Fruit fly (Drosophila melanogaster) whole organism, embryonic: ENCODE data around the gene CG14052.

ENCODE experiments used
- B-H1 ChIP-seq: fragments of 200-800 bp; sonication (Bioruptor generic); IDR thresholded peaks from 3 replicates; pipeline ENCODE4 v1.3.6; 2022; ENCODE audit warnings: missing biosample characterization, missing genetic modification characterization
- BEAF-32 ChIP-seq: fragments of 200-800 bp; sonication (Bioruptor generic); optimal IDR thresholded peaks from 3 replicates; lab custom pipeline; 2017; ENCODE audit warnings: missing biosample characterization, missing genetic modification characterization, mild to moderate bottlenecking, moderate library complexity, missing genetic modification reagents
- CG12236 ChIP-seq: fragments of 200-800 bp; sonication (Bioruptor generic); optimal IDR thresholded peaks from 2 replicates; lab custom pipeline; 2016; ENCODE audit warnings: missing biosample characterization, missing genetic modification characterization
- CG13775 ChIP-seq: fragments of 200-800 bp; sonication (Bioruptor generic); optimal IDR thresholded peaks from 3 replicates; lab custom pipeline; 2017; ENCODE audit warnings: missing biosample characterization, mild to moderate bottlenecking, missing genetic modification characterization
- CG14050 ChIP-seq: fragments of 200-800 bp; sonication (Bioruptor generic); IDR thresholded peaks from 3 replicates; pipeline ENCODE4 v1.3.6; 2022; ENCODE audit warnings: missing biosample characterization, missing genetic modification characterization
- CG1647 ChIP-seq: fragments of 200-800 bp; sonication (Bioruptor generic); optimal IDR thresholded peaks from 3 replicates; lab custom pipeline; 2016; ENCODE audit warnings: missing biosample characterization, missing genetic modification characterization
- CG16779 ChIP-seq: fragments of 200-800 bp; sonication (Bioruptor generic); IDR thresholded peaks from 2 replicates; pipeline ENCODE4 v1.3.6; 2022; ENCODE audit warnings: missing biosample characterization, missing genetic modification characterization
- CG17359 ChIP-seq: fragments of 200-800 bp; sonication (Bioruptor generic); optimal IDR thresholded peaks from 3 replicates; lab custom pipeline; 2018; ENCODE audit warnings: missing biosample characterization, mild to moderate bottlenecking, missing genetic modification characterization, moderate library complexity
- CG18599 ChIP-seq: fragments of 200-800 bp; sonication (Bioruptor generic); optimal IDR thresholded peaks from 3 replicates; lab custom pipeline; 2017; ENCODE audit warnings: missing biosample characterization, missing genetic modification characterization, mild to moderate bottlenecking, moderate library complexity, missing genetic modification reagents
- CG2116 ChIP-seq: fragments of 200-800 bp; sonication (Bioruptor generic); optimal IDR thresholded peaks from 3 replicates; lab custom pipeline; 2018; ENCODE audit warnings: missing biosample characterization, mild to moderate bottlenecking, missing genetic modification characterization
- CG2712 ChIP-seq: fragments of 200-800 bp; optimal IDR thresholded peaks from 3 replicates; lab custom pipeline; 2019; ENCODE audit warnings: missing biosample characterization, mild to moderate bottlenecking, missing genetic modification characterization, moderate library complexity
- CG3163 ChIP-seq: fragments of 200-800 bp; sonication (Bioruptor generic); optimal IDR thresholded peaks from 3 replicates; lab custom pipeline; 2016; ENCODE audit warnings: missing biosample characterization, missing genetic modification characterization
- CG3407 ChIP-seq: fragments of 200-800 bp; sonication (Bioruptor generic); optimal IDR thresholded peaks from 2 replicates; lab custom pipeline; 2018; ENCODE audit warnings: missing biosample characterization, mild to moderate bottlenecking, missing genetic modification characterization
- CG3847 ChIP-seq: fragments of 200-800 bp; sonication (Bioruptor generic); IDR thresholded peaks from 2 replicates; pipeline ENCODE4 v1.3.6; 2022; ENCODE audit warnings: missing biosample characterization, missing genetic modification characterization
- CG7745 ChIP-seq: fragments of 200-800 bp; sonication (Bioruptor generic); optimal IDR thresholded peaks from 2 replicates; lab custom pipeline; 2018; ENCODE audit warnings: missing biosample characterization, mild to moderate bottlenecking, missing genetic modification characterization, moderate library complexity
- CG8944 ChIP-seq: fragments of 200-800 bp; sonication (Bioruptor generic); optimal IDR thresholded peaks from 3 replicates; lab custom pipeline; 2016; ENCODE audit warnings: missing biosample characterization, missing genetic modification characterization
- CG9609 ChIP-seq: fragments of 200-800 bp; sonication (Bioruptor generic); optimal IDR thresholded peaks from 3 replicates; lab custom pipeline; 2016; ENCODE audit warnings: missing biosample characterization, missing genetic modification characterization
- CG9817 ChIP-seq: fragments of 200-800 bp; sonication (Bioruptor generic); optimal IDR thresholded peaks from 2 replicates; lab custom pipeline; 2018; ENCODE audit warnings: missing biosample characterization, mild to moderate bottlenecking, missing genetic modification characterization, moderate library complexity
- CHES-1-like ChIP-seq: fragments of 200-800 bp; sonication (Bioruptor generic); optimal IDR thresholded peaks from 2 replicates; lab custom pipeline; 2016; ENCODE audit warnings: missing biosample characterization, missing genetic modification characterization
- CoRest ChIP-seq: fragments of 200-800 bp; sonication (Bioruptor generic); optimal IDR thresholded peaks from 3 replicates; lab custom pipeline; 2018; ENCODE audit warnings: missing biosample characterization, mild to moderate bottlenecking, missing genetic modification characterization, moderate library complexity
- D ChIP-seq, 2 experiments: fragments of 200-800 bp in 1 of 2; fragments of >200 bp in 1 of 2; sonication (Bioruptor generic) in 1 of 2; optimal IDR thresholded peaks; 2 replicates in 1 of 2; 3 replicates in 1 of 2; lab custom pipeline; 2017; ENCODE audit warnings: mild to moderate bottlenecking in 1 of 2, missing biosample characterization in 1 of 2, missing genetic modification characterization in 1 of 2, missing genetic modification reagents in 1 of 2
- Dad ChIP-seq: fragments of 200-800 bp; sonication (Bioruptor generic); optimal IDR thresholded peaks from 3 replicates; lab custom pipeline; 2016; ENCODE audit warnings: missing biosample characterization, missing genetic modification characterization
- Dll ChIP-seq: fragments of 200-800 bp; sonication (Bioruptor generic); IDR thresholded peaks from 4 replicates; pipeline ENCODE4 v1.3.6; 2022; ENCODE audit warnings: missing biosample characterization, missing genetic modification characterization; ENCODE audit not compliant: partially characterized antibody
- Dp ChIP-seq: fragments of 200-800 bp; sonication (Bioruptor generic); optimal IDR thresholded peaks from 2 replicates; lab custom pipeline; 2018; ENCODE audit warnings: missing biosample characterization, mild to moderate bottlenecking, missing genetic modification characterization, moderate library complexity
- HmgD ChIP-seq: fragments of 200-800 bp; sonication (Bioruptor generic); optimal IDR thresholded peaks from 3 replicates; lab custom pipeline; 2016; ENCODE audit warnings: missing biosample characterization, missing genetic modification characterization
- Neu2 ChIP-seq: fragments of 200-800 bp; sonication (Bioruptor generic); optimal IDR thresholded peaks from 3 replicates; lab custom pipeline; 2016; ENCODE audit warnings: missing biosample characterization, missing genetic modification characterization, borderline replicate concordance
- Side ChIP-seq: fragments of 200-800 bp; sonication (Bioruptor generic); optimal IDR thresholded peaks from 2 replicates; lab custom pipeline; 2016; ENCODE audit warnings: missing biosample characterization, missing genetic modification characterization
- Spps ChIP-seq: fragments of 200-800 bp; sonication (Bioruptor generic); optimal IDR thresholded peaks from 2 replicates; lab custom pipeline; 2018; ENCODE audit warnings: missing biosample characterization, mild to moderate bottlenecking, missing genetic modification characterization
- Stat92E ChIP-seq, 3 experiments: fragments of >200 bp in 2 of 3; fragments of 200-800 bp in 1 of 3; sonication (Bioruptor generic) in 1 of 3; optimal IDR thresholded peaks; 2 replicates each; lab custom pipeline; 2017 to 2019; ENCODE audit warnings: missing biosample characterization in 3 of 3, missing genetic modification characterization in 3 of 3, mild to moderate bottlenecking in 1 of 3, moderate library complexity in 1 of 3
- chinmo ChIP-seq: fragments of 200-800 bp; sonication (Bioruptor generic); IDR thresholded peaks from 4 replicates; pipeline ENCODE4 v1.3.6; 2022; ENCODE audit warnings: missing biosample characterization, missing genetic modification characterization; ENCODE audit not compliant: partially characterized antibody
- da ChIP-seq: fragments of 200-800 bp; sonication (Bioruptor generic); optimal IDR thresholded peaks from 2 replicates; lab custom pipeline; 2016; ENCODE audit warnings: missing biosample characterization, missing genetic modification characterization
- fd102C ChIP-seq: fragments of 200-800 bp; sonication (Bioruptor generic); optimal IDR thresholded peaks from 2 replicates; lab custom pipeline; 2018; ENCODE audit warnings: missing biosample characterization, mild to moderate bottlenecking, missing genetic modification characterization, moderate library complexity
- gfzf ChIP-seq: fragments of 200-800 bp; sonication (Bioruptor generic); optimal IDR thresholded peaks from 2 replicates; lab custom pipeline; 2016; ENCODE audit warnings: missing biosample characterization, mild to moderate bottlenecking, missing genetic modification characterization, moderate library complexity
- ind ChIP-seq: fragments of 200-800 bp; sonication (Bioruptor generic); optimal IDR thresholded peaks from 3 replicates; lab custom pipeline; 2016; ENCODE audit warnings: missing biosample characterization, missing genetic modification characterization
- kah ChIP-seq: fragments of 200-800 bp; sonication (Bioruptor generic); optimal IDR thresholded peaks from 2 replicates; lab custom pipeline; 2018; ENCODE audit warnings: missing biosample characterization, mild to moderate bottlenecking, missing genetic modification characterization
- peb ChIP-seq: fragments of 200-800 bp; sonication (Bioruptor generic); IDR thresholded peaks from 2 replicates; pipeline ENCODE4 v1.3.6; 2022; ENCODE audit warnings: missing biosample characterization, missing genetic modification characterization
- psq ChIP-seq: fragments of 200-800 bp; sonication (Bioruptor generic); optimal IDR thresholded peaks from 2 replicates; lab custom pipeline; 2017; ENCODE audit warnings: missing biosample characterization, missing genetic modification characterization
- sens ChIP-seq: fragments of 200-800 bp; sonication (Bioruptor generic); peaks from one replicate; lab custom pipeline; 2016; ENCODE audit warnings: missing biosample characterization, missing genetic modification characterization
- tna ChIP-seq: fragments of 200-800 bp; sonication (Bioruptor generic); IDR thresholded peaks from 2 replicates; pipeline ENCODE4 v1.3.6; 2022; ENCODE audit warnings: missing biosample characterization, missing genetic modification characterization; ENCODE audit not compliant: partially characterized antibody
- vnd ChIP-seq: fragments of 200-800 bp; sonication (Bioruptor generic); IDR thresholded peaks from 3 replicates; pipeline ENCODE4 v1.3.6; 2022; ENCODE audit warnings: missing biosample characterization, missing genetic modification characterization; ENCODE audit not compliant: partially characterized antibody

CG14052 gene

DNA sequence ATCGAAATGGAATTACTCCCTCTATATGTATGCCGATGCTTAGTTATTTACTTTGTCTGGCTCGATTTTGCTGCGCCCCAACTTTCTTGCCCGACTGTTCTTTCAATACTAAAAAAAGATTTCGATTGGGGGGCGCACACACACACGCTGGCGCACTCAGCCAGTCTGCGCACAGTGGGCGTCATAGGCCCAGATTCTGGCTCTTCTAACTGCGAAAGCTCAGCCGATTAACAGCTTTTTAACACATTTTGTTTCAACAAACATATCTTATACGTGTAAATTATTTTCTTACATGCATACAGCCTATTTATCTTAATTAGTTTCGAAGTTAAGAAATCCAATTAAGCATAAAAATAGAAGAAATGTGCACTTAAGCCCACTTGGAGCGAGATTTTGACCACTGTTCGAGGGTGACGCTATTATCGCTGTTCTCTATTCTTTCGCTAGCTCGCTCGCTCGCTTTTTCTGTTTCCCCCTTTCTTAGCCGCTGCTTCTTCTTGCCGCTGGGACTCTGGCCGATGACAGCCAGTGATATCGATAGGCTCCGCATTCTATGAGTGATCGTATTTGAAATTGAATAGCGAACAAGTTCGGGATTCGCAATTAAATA, 1.3 kb upstream of the CG14052 start, which contains the start of gene Vinc (continued):
- TF ChIP-seq Spps (peak; percentile 74), CG14050 (peak; percentile 62; the same call in 2 of the 3 replicates), B-H1 (peak; percentile 68), CG2116 (peak; percentile 38), Stat92E (GFP tag; optimal IDR thresholded peaks at IDR 0.05; lab: Kevin White, UChicago) (peak in 1 of 3 experiments; percentile 42), Dp (GFP tag; lab: Kevin White, UChicago) (peak; percentile 82), kah (GFP tag; lab: Kevin White, UChicago) (peak; percentile 79), sens (peak; percentile 98), CG13775 (peak; percentile 77), fd102C (GFP tag; lab: Kevin White, UChicago) (no peak), CG16779 (GFP tag; lab: Robert Waterston, UW) (no peak), CG9609 (peak; percentile 50), D (optimal IDR thresholded peaks at IDR 0.05; lab: Kevin White, UChicago) (no peak), D (GFP tag; optimal IDR thresholded peaks at IDR 0.05; lab: Kevin White, UChicago) (peak; percentile 82), Side (GFP tag; lab: Kevin White, UChicago) (peak; percentile 88), ind (GFP tag; lab: Kevin White, UChicago) (peak; percentile 90), CG3163 (GFP tag; lab: Kevin White, UChicago) (peak; percentile 39), Neu2 (GFP tag; lab: Kevin White, UChicago) (peak; percentile 58), CG2712 (tag; lab: Kevin White, UChicago) (peak; percentile 89), chinmo (no peak), Dad (GFP tag; lab: Kevin White, UChicago) (peak; percentile 85), CG7745 (tag; lab: Kevin White, UChicago) (no peak), CG12236 (peak; percentile 43), CG1647 (GFP tag; lab: Kevin White, UChicago) (peak; percentile 70), psq (peak; percentile 88), da (GFP tag; lab: Kevin White, UChicago) (no peak), CHES-1-like (GFP tag; lab: Kevin White, UChicago) (peak; percentile 58), peb (GFP tag; lab: Robert Waterston, UW) (peak; percentile 75), vnd (GFP tag; lab: Robert Waterston, UW) (no peak), Dll (GFP tag; lab: Robert Waterston, UW) (peak; percentile 50; the same call in 2 of the 4 replicates), CG18599 (GFP tag; lab: Kevin White, UChicago) (peak; percentile 96), HmgD (peak; percentile 54), CG8944 (peak; percentile 57), CG17359 (peak; percentile 90), BEAF-32 (GFP tag; lab: Kevin White, UChicago) (peak; percentile 58), tna (peak; percentile 55; the same call in 1 of the 2 replicates), CG3407 (GFP tag; lab: Kevin White, UChicago) (peak; percentile 5), CoRest (tag; lab: Kevin White, UChicago) (peak; percentile 84), CG3847 (GFP tag; lab: Robert Waterston, UW) (peak; percentile 83), gfzf (no peak), CG9817 (tag; lab: Kevin White, UChicago) (peak; percentile 78)
